Worm (Caenorhabditis elegans): Measurements from ENCODE around the gene trpp-12.

The trpp-12 gene

ce11 chrX:2438857-2439256 lies 29.4 kb downstream of the trpp-12 start, which contains the start of gene gid-2:
Gene gid-2 (minus strand): TSS chrX:2438957.
- no peak for TF ChIP-seq attf-4 (tag; optimal IDR thresholded peaks at IDR 0.05)
- no peak for TF ChIP-seq ceh-62 (tag; optimal IDR thresholded peaks at IDR 0.05)
- TF ChIP-seq aly-2 (tag; optimal IDR thresholded peaks at IDR 0.05) = no peak
- no peak for TF ChIP-seq hif-1 (tag; optimal IDR thresholded peaks at IDR 0.05)
- TF ChIP-seq ces-1 (GFP tag; optimal IDR thresholded peaks at IDR 0.05) = no peak
- TF ChIP-seq mes-2 (tag; optimal IDR thresholded peaks at IDR 0.05; ENCODE audit: poor library complexity, severe bottlenecking) = no peak
- TF ChIP-seq lin-29 (GFP tag; IDR thresholded peaks at IDR 0.05) = no peak
- TF ChIP-seq ztf-11 (tag; optimal IDR thresholded peaks at IDR 0.05) = no peak
- no peak for TF ChIP-seq fos-1 (tag; optimal IDR thresholded peaks at IDR 0.05)
- TF ChIP-seq jun-1 (tag; optimal IDR thresholded peaks at IDR 0.05) = no peak

- TF ChIP-seq hlh-30 (tag; optimal IDR thresholded peaks at IDR 0.05; ENCODE audit: insufficient read depth) (peak; percentile 41), T26A8.4 (GFP tag; IDR thresholded peaks at IDR 0.05) (no peak)
Measured at ce11 chrX:2439309-2439708, 29.8 kb downstream of the trpp-12 start.

- peak; percentile 59 for TF ChIP-seq dmd-6 (GFP tag; IDR thresholded peaks at IDR 0.05)
- TF ChIP-seq daf-16 (GFP tag; optimal IDR thresholded peaks at IDR 0.05) = no peak
- TF ChIP-seq daf-16 (tag; optimal IDR thresholded peaks at IDR 0.05) = peak; percentile 96
- peak; percentile 46 for TF ChIP-seq nhr-77 (tag; optimal IDR thresholded peaks at IDR 0.05)
- no peak for TF ChIP-seq hmg-1.1 (GFP tag; IDR thresholded peaks at IDR 0.05)
- TF ChIP-seq nhr-28 (tag; optimal IDR thresholded peaks at IDR 0.05) = peak; percentile 64
- no peak for TF ChIP-seq daf-8 (GFP tag; IDR thresholded peaks at IDR 0.05)
- TF ChIP-seq lir-3 (tag; optimal IDR thresholded peaks at IDR 0.05) = no peak
- TF ChIP-seq Y48G9A.11 (GFP tag; IDR thresholded peaks at IDR 0.05) = no peak
- TF ChIP-seq nhr-6 (tag; optimal IDR thresholded peaks at IDR 0.05) = peak; percentile 4
- TF ChIP-seq hlh-11 (tag; optimal IDR thresholded peaks at IDR 0.05) = peak; percentile 74
- TF ChIP-seq pqm-1 (tag; optimal IDR thresholded peaks at IDR 0.05) = peak; percentile 67
Measured at ce11 chrX:2439728-2440127, 30.2 kb downstream of the trpp-12 start.

ce11 chrX:2441163-2441562 lies 31.7 kb downstream of the trpp-12 start:
- TF ChIP-seq pqm-1 (tag; optimal IDR thresholded peaks at IDR 0.05) (no peak), aha-1 (tag) (peak; percentile 88), spr-1 (tag; optimal IDR thresholded peaks at IDR 0.05) (no peak), aly-2 (tag; optimal IDR thresholded peaks at IDR 0.05) (no peak), unc-62 (GFP tag; optimal IDR thresholded peaks at IDR 0.05 in 1 of 2) (no peak), unc-62 (tag; optimal IDR thresholded peaks at IDR 0.05) (no peak), attf-4 (tag; optimal IDR thresholded peaks at IDR 0.05) (no peak), daf-16 (GFP tag; optimal IDR thresholded peaks at IDR 0.05) (no peak), daf-16 (tag; optimal IDR thresholded peaks at IDR 0.05) (no peak), lin-29 (GFP tag; IDR thresholded peaks at IDR 0.05) (no peak), lin-38 (GFP tag; IDR thresholded peaks at IDR 0.05) (no peak)

ce11 chrX:2443304-2443703 lies 33.8 kb downstream of the trpp-12 start, which contains the start of gene T07D1.3:
Gene T07D1.3 (minus strand): TSS chrX:2443404.
- TF ChIP-seq R02D3.7 (tag; optimal IDR thresholded peaks at IDR 0.05) (no peak), pqm-1 (tag; optimal IDR thresholded peaks at IDR 0.05) (no peak), nhr-48 (tag; optimal IDR thresholded peaks at IDR 0.05) (no peak), lim-7 (GFP tag; IDR thresholded peaks at IDR 0.05) (no peak), madf-9 (GFP tag; conservative IDR thresholded peaks at IDR 0.05) (no peak), hlh-11 (tag; optimal IDR thresholded peaks at IDR 0.05) (no peak), php-3 (GFP tag; IDR thresholded peaks at IDR 0.05) (no peak), ceh-44 (GFP tag; IDR thresholded peaks at IDR 0.05) (no peak), nhr-28 (tag; optimal IDR thresholded peaks at IDR 0.05) (no peak), rbr-2 (tag; optimal IDR thresholded peaks at IDR 0.05) (no peak), zip-2 (tag; optimal IDR thresholded peaks at IDR 0.05) (no peak), lir-3 (tag; optimal IDR thresholded peaks at IDR 0.05) (no peak), Y48G9A.11 (GFP tag; IDR thresholded peaks at IDR 0.05) (no peak), ceh-28 (tag; optimal IDR thresholded peaks at IDR 0.05) (no peak), nhr-77 (tag; optimal IDR thresholded peaks at IDR 0.05) (no peak), cey-2 (tag; optimal IDR thresholded peaks at IDR 0.05; ENCODE audit: borderline replicate concordance, insufficient read depth) (no peak), nhr-6 (tag; optimal IDR thresholded peaks at IDR 0.05) (no peak), lsy-2 (tag; optimal IDR thresholded peaks at IDR 0.05) (no peak), hif-1 (tag; optimal IDR thresholded peaks at IDR 0.05) (no peak)
